Fruit fly (Drosophila melanogaster) whole organism, wandering third instar larva: Measurements from ENCODE around the gene CG31077.

Source experiments
- Abd-B ChIP-seq: fragments of >200 bp; optimal IDR thresholded peaks from 2 replicates; lab custom pipeline; 2017; ENCODE audit warnings: missing biosample characterization, missing genetic modification characterization
- Dfd ChIP-seq: fragments of >200 bp; optimal IDR thresholded peaks from 2 replicates; lab custom pipeline; 2017; ENCODE audit warnings: missing biosample characterization, missing genetic modification characterization
- Rel ChIP-seq, 2 experiments: fragments of 200-800 bp; sonication (Bioruptor generic) in 1 of 2; optimal IDR thresholded peaks; 2 replicates in 1 of 2; 3 replicates in 1 of 2; lab custom pipeline; 2016 to 2019; ENCODE audit warnings: mild to moderate bottlenecking in 2 of 2, missing biosample characterization in 2 of 2, missing genetic modification characterization in 2 of 2, moderate library complexity in 1 of 2
- dsf ChIP-seq: sonication (Bioruptor generic); optimal IDR thresholded peaks from 2 replicates; lab custom pipeline; 2016; ENCODE audit warnings: missing biosample characterization, missing genetic modification characterization, borderline replicate concordance
- ey ChIP-seq: fragments of 200-800 bp; sonication (Bioruptor generic); optimal IDR thresholded peaks from 2 replicates; lab custom pipeline; 2016; ENCODE audit warnings: missing biosample characterization, missing genetic modification characterization
- h ChIP-seq: fragments of 200-800 bp; sonication (Bioruptor generic); optimal IDR thresholded peaks from 3 replicates; lab custom pipeline; 2016; ENCODE audit warnings: missing biosample characterization, mild to moderate bottlenecking, missing genetic modification characterization
- rgr ChIP-seq: fragments of 200-800 bp; sonication (Bioruptor generic); optimal IDR thresholded peaks from 3 replicates; lab custom pipeline; 2016; ENCODE audit warnings: missing biosample characterization, mild to moderate bottlenecking, missing genetic modification characterization

dm6 chr3R:26967587-26968312, 31.8 kb upstream of the CG31077 start:
- TF ChIP-seq Rel (GFP tag; optimal IDR thresholded peaks at IDR 0.05; lab: Kevin White, UChicago) = no peak
- no peak for TF ChIP-seq Rel (tag; optimal IDR thresholded peaks at IDR 0.05; lab: Kevin White, UChicago)
- TF ChIP-seq Dfd = no peak
- peak; percentile 35 for TF ChIP-seq rgr (GFP tag; lab: Kevin White, UChicago)
- TF ChIP-seq h (GFP tag; lab: Kevin White, UChicago) = no peak
- no peak for TF ChIP-seq Abd-B (GFP tag; lab: Kevin White, UChicago)
- no peak for TF ChIP-seq dsf
- TF ChIP-seq ey (GFP tag; lab: Kevin White, UChicago) = no peak
